Worm (Caenorhabditis elegans) whole organism, midembryonic: Measurements from ENCODE around the gene C17H11.4.

Experiments
- T22C8.4 ChIP-seq: fragments of 200-800 bp; sonication (Bioruptor generic); IDR thresholded peaks from 2 replicates; pipeline ENCODE4 v1.3.6; 2022; ENCODE audit warnings: missing genetic modification characterization, missing compliant biosample characterization
- cog-1 ChIP-seq: sonication (generic microtip); optimal IDR thresholded peaks from 2 replicates; lab custom pipeline; 2016; ENCODE audit warnings: missing genetic modification characterization, missing compliant biosample characterization
- flt-1 ChIP-seq: fragments of 200-800 bp; sonication (Bioruptor generic); IDR thresholded peaks from 2 replicates; pipeline ENCODE4 v1.3.6; 2022; ENCODE audit warnings: missing genetic modification characterization, missing compliant biosample characterization
- med-1 ChIP-seq: sonication (generic microtip); optimal IDR thresholded peaks from 2 replicates; lab custom pipeline; 2017; ENCODE audit warnings: missing genetic modification characterization, mild to moderate bottlenecking, missing compliant biosample characterization, antibody characterized with exemption, missing genetic modification reagents; ENCODE audit not compliant: insufficient read depth
- ref-1 ChIP-seq: fragments of 200-800 bp; sonication (Bioruptor generic); conservative IDR thresholded peaks from 2 replicates; pipeline ENCODE4 v1.3.6; 2022; ENCODE audit warnings: missing genetic modification reagents, missing genetic modification characterization, missing compliant biosample characterization
- tab-1 ChIP-seq: fragments of 200-800 bp; sonication (Bioruptor generic); IDR thresholded peaks from 2 replicates; pipeline ENCODE4 v1.3.6; 2022; ENCODE audit warnings: missing genetic modification characterization, missing compliant biosample characterization
- ztf-23 ChIP-seq: fragments of 200-800 bp; sonication (Bioruptor generic); IDR thresholded peaks from 2 replicates; pipeline ENCODE4 v1.3.6; 2022; ENCODE audit warnings: missing genetic modification reagents, missing genetic modification characterization, missing compliant biosample characterization

DNA sequence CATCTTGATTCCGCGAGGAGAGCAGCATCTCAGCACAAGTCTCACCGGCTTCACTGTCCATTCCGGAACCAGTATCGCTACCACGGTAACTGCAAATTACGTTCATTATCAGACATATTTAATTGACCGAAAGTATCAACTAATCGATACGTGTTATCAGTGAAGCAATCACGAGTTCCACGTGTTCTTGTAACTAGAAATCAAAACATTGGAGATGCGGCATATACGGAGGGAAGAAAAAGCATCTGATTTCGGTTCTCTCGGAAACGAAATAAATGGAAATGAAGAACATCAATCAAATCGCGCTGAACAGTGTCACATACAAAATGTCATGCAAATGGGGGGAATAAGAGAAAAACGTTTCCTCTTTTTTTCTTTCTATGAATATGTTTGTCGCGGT lies 11.8 kb upstream of the C17H11.4 start:
- no peak for TF ChIP-seq cog-1 (tag; lab: Kevin White, UChicago)
- no peak for TF ChIP-seq med-1 (GFP tag; lab: Kevin White, UChicago)
- no peak for TF ChIP-seq T22C8.4
- no peak for TF ChIP-seq tab-1
- TF ChIP-seq ztf-23 = no peak
- TF ChIP-seq flt-1 (GFP tag; lab: Robert Waterston, UW) = no peak
- TF ChIP-seq ref-1 = no peak
